Worm (Caenorhabditis elegans): ENCODE measurements around the gene K07E3.9.
A peak's percentile ranks its signal among the peaks of the same experiment; 100 is the strongest.

K07E3.9 gene

ce11 chrX:8148993-8149392 is 41.0 kb downstream of the K07E3.9 start (continued):
- TF ChIP-seq mxl-2 (GFP tag; conservative IDR thresholded peaks at IDR 0.05) (no peak), lim-7 (GFP tag; IDR thresholded peaks at IDR 0.05) (peak; percentile 71; the same call in 1 of the 2 replicates), lin-39 (tag; optimal IDR thresholded peaks at IDR 0.05) (no peak), unc-62 (GFP tag; optimal IDR thresholded peaks at IDR 0.05 in 1 of 2) (no peak), unc-62 (tag; optimal IDR thresholded peaks at IDR 0.05) (no peak), madf-5 (GFP tag; IDR thresholded peaks at IDR 0.05) (0 out of 4 replicates have a peak, but pooled peaks of 1 of the 2 experiments have one; percentile 31), dmd-9 (GFP tag; IDR thresholded peaks at IDR 0.05) (no peak), nhr-6 (tag; optimal IDR thresholded peaks at IDR 0.05) (no peak), zag-1 (tag; optimal IDR thresholded peaks at IDR 0.05) (no peak), ceh-82 (tag; optimal IDR thresholded peaks at IDR 0.05) (no peak), lin-29 (GFP tag; IDR thresholded peaks at IDR 0.05) (no peak), nhr-111 (GFP tag; optimal IDR thresholded peaks at IDR 0.05) (no peak), snpc-4 (tag; optimal IDR thresholded peaks at IDR 0.05) (no peak), daf-19 (GFP tag; conservative IDR thresholded peaks at IDR 0.05) (0 out of 2 replicates have a peak, but pooled peaks have one; percentile 48), rbr-2 (tag; optimal IDR thresholded peaks at IDR 0.05) (no peak), spr-1 (tag; optimal IDR thresholded peaks at IDR 0.05) (no peak), ama-1 (optimal IDR thresholded peaks at IDR 0.05) (no peak), daf-16 (GFP tag; optimal IDR thresholded peaks at IDR 0.05) (no peak), daf-16 (tag; optimal IDR thresholded peaks at IDR 0.05) (no peak), zip-2 (tag; optimal IDR thresholded peaks at IDR 0.05) (no peak), F44E2.7 (GFP tag; IDR thresholded peaks at IDR 0.05) (no peak), hlh-30 (tag; optimal IDR thresholded peaks at IDR 0.05; ENCODE audit: insufficient read depth) (no peak), nhr-102 (tag; optimal IDR thresholded peaks at IDR 0.05) (no peak), vab-7 (GFP tag; IDR thresholded peaks at IDR 0.05) (peak; percentile 60), dmd-6 (GFP tag; IDR thresholded peaks at IDR 0.05) (no peak; the same call in none of the 2 replicates)

- TF ChIP-seq fos-1 (tag; optimal IDR thresholded peaks at IDR 0.05) (no peak), egl-43 (GFP tag; IDR thresholded peaks at IDR 0.05) (no peak), dpl-1 (GFP tag; optimal IDR thresholded peaks at IDR 0.05) (no peak), tra-1 (GFP tag; IDR thresholded peaks at IDR 0.05) (no peak)
Measured at ce11 chrX:8150621-8151020, 42.6 kb downstream of the K07E3.9 start, which contains the start of gene F22F1.2. TSS of gene F22F1.2 (minus strand) at chrX:8150721.

- no peak for TF ChIP-seq spr-3 (GFP tag; optimal IDR thresholded peaks at IDR 0.05)
- TF ChIP-seq tra-1 (GFP tag; IDR thresholded peaks at IDR 0.05) = 0 out of 2 replicates have a peak, but pooled peaks have one; percentile 22
- 0 out of 2 replicates have a peak, but pooled peaks have one; percentile 39 for TF ChIP-seq lin-38 (GFP tag; IDR thresholded peaks at IDR 0.05)
- TF ChIP-seq pha-4 (GFP tag; IDR thresholded peaks at IDR 0.05) = peak; percentile 43; the same call in 1 of the 2 replicates
- no peak for TF ChIP-seq pha-4 (tag; optimal IDR thresholded peaks at IDR 0.05)
- TF ChIP-seq hlh-30 (tag; optimal IDR thresholded peaks at IDR 0.05; ENCODE audit: insufficient read depth) = no peak
- TF ChIP-seq aha-1 (tag) = peak; percentile 41
- peak; percentile 64; the same call in 1 of the 2 replicates for TF ChIP-seq snpc-1.2 (GFP tag; IDR thresholded peaks at IDR 0.05)
- TF ChIP-seq egl-43 (GFP tag; IDR thresholded peaks at IDR 0.05) = peak; percentile 74
- no peak for TF ChIP-seq mdl-1 (tag; optimal IDR thresholded peaks at IDR 0.05)
- TF ChIP-seq set-16 (GFP tag; IDR thresholded peaks at IDR 0.05) = peak; percentile 37; the same call in 1 of the 2 replicates
- peak; percentile 38 for TF ChIP-seq lir-3 (tag; optimal IDR thresholded peaks at IDR 0.05)
- TF ChIP-seq lim-7 (GFP tag; IDR thresholded peaks at IDR 0.05) = 0 out of 2 replicates have a peak, but pooled peaks have one; percentile 33
- TF ChIP-seq F49E8.2 (tag; optimal IDR thresholded peaks at IDR 0.05; ENCODE audit: borderline replicate concordance) = peak; percentile 18
Measured at ce11 chrX:8151409-8151808, 43.4 kb downstream of the K07E3.9 start.
